Fruit fly (Drosophila melanogaster) whole organism, wandering third instar larva: ENCODE results near the gene CG14391.

ENCODE experiments used
- Hr83 ChIP-seq: fragments of 200-300 bp; sonication (Bioruptor generic); optimal IDR thresholded peaks from 2 replicates; lab custom pipeline; 2016; ENCODE audit warnings: missing biosample characterization, mild to moderate bottlenecking, missing genetic modification characterization, moderate library complexity; ENCODE audit not compliant: poor library complexity, severe bottlenecking
- N ChIP-seq: fragments of >200 bp; optimal IDR thresholded peaks from 2 replicates; lab custom pipeline; 2018; ENCODE audit warnings: missing biosample characterization, missing external identifiers, missing genetic modification characterization
- br ChIP-seq: fragments of 200-800 bp; sonication (Bioruptor generic); optimal IDR thresholded peaks from 2 replicates; lab custom pipeline; 2016; ENCODE audit warnings: missing biosample characterization, missing genetic modification characterization
- jim ChIP-seq: fragments of 175-275, 200-325 bp; sonication (Bioruptor generic); optimal IDR thresholded peaks from 2 replicates; lab custom pipeline; 2016; ENCODE audit warnings: missing biosample characterization, mild to moderate bottlenecking, missing genetic modification characterization

DNA sequence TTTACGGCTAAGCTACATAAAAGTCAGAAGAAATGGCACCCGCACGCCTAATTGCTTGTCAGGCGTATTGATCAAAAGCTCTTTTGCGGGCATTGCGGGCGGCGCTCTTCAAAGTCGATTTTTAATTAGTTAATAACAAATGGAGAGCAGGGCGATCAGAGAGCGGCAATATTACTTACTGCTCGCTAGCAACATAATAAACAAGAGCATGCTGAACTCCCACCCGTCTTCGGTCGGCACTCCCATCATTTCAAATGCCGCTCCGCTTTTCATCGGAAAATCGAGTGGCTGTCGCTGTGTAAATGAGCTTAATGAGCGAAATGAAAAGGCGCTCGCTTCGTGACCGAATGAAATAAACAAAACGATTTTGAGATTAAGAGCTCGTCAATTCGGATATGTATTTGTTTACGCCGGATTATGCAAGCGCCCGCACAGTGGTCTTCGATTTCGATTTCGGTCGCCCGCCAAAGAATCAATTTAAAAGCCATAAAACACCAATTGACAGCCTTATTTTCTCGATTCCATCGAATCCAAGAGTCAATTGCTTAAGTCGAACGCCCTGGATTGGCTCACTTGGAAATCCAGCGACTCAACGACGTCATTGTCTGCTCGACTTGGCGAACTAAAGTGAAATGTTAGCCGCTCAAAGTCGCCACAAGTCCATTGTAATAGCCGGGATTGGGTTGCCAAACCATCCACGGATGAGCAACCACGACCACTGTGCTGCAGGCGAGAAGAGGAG, 41.0 kb downstream of the CG14391 start:
- TF ChIP-seq jim (GFP tag; lab: Kevin White, UChicago) (no peak), Hr83 (no peak), br (GFP tag; lab: Kevin White, UChicago) (no peak), N (no peak)
